Fruit fly (Drosophila melanogaster): ENCODE data around the gene fusl.

DNA sequence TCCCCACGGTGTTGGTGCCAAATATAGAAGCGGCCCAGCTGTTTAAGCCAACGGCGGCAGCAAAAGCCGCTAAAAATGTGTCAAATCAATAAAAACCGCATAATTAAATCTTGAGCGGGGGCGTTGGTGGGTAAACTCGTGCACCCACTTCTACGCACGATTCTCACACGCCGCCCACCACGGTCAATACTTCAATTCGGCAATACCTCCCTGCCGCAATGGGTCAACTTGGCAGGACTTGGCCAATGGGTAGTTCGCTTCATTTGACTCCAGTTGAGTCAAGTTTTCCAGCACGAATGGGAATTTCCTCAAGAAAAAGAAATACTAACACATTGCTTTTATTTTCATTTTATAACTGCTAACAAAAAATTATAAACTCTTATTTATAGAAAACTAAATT, 10.7 kb upstream of the fusl start:
- no peak for TF ChIP-seq CG8478 (optimal IDR thresholded peaks at IDR 0.05)
- no peak for TF ChIP-seq CTCF (optimal IDR thresholded peaks at IDR 0.05)
